Fruit fly (Drosophila melanogaster) whole organism, embryonic: Measurements from ENCODE around the gene Tob.

ENCODE experiments used
- Bdp1 ChIP-seq: fragments of 200-800 bp; sonication (Bioruptor generic); optimal IDR thresholded peaks from 3 replicates; lab custom pipeline; 2016; ENCODE audit warnings: missing biosample characterization, missing genetic modification characterization
- Bteb2 ChIP-seq: fragments of 200-800 bp; sonication (Bioruptor generic); optimal IDR thresholded peaks from 2 replicates; lab custom pipeline; 2016; ENCODE audit warnings: missing biosample characterization, missing genetic modification characterization
- CG10366 ChIP-seq: fragments of 200-800 bp; sonication (Bioruptor generic); IDR thresholded peaks from 2 replicates; pipeline ENCODE4 v1.3.6; 2022; ENCODE audit warnings: missing biosample characterization, missing genetic modification characterization
- CG11247 ChIP-seq: fragments of 200-800 bp; sonication (Bioruptor generic); IDR thresholded peaks from 2 replicates; pipeline ENCODE4 v1.3.6; 2022; ENCODE audit warnings: missing biosample characterization, missing genetic modification characterization
- CG11456 ChIP-seq: fragments of 200-800 bp; sonication (Bioruptor generic); IDR thresholded peaks from 3 replicates; pipeline ENCODE4 v1.3.6; 2022; ENCODE audit warnings: missing biosample characterization, missing genetic modification characterization
- CG16815 ChIP-seq: fragments of 200-800 bp; sonication (Bioruptor generic); optimal IDR thresholded peaks from 3 replicates; lab custom pipeline; 2017; ENCODE audit warnings: missing biosample characterization, mild to moderate bottlenecking, missing genetic modification characterization
- CG17359 ChIP-seq: fragments of 200-800 bp; sonication (Bioruptor generic); optimal IDR thresholded peaks from 3 replicates; lab custom pipeline; 2018; ENCODE audit warnings: missing biosample characterization, mild to moderate bottlenecking, missing genetic modification characterization, moderate library complexity
- CG17829 ChIP-seq: fragments of 200-800 bp; optimal IDR thresholded peaks from 2 replicates; lab custom pipeline; 2019; ENCODE audit warnings: missing biosample characterization, mild to moderate bottlenecking, missing genetic modification characterization, moderate library complexity
- CG2202 ChIP-seq: fragments of 200-800 bp; sonication (Bioruptor generic); optimal IDR thresholded peaks from 2 replicates; lab custom pipeline; 2018; ENCODE audit warnings: missing biosample characterization, mild to moderate bottlenecking, missing genetic modification characterization
- CG2712 ChIP-seq: fragments of 200-800 bp; optimal IDR thresholded peaks from 3 replicates; lab custom pipeline; 2019; ENCODE audit warnings: missing biosample characterization, mild to moderate bottlenecking, missing genetic modification characterization, moderate library complexity
- CG34422 ChIP-seq: fragments of 200-800 bp; sonication (Bioruptor generic); IDR thresholded peaks from 3 replicates; pipeline ENCODE4 v1.3.6; 2022; ENCODE audit warnings: missing biosample characterization, missing genetic modification characterization
- CG43689 ChIP-seq: fragments of 200-800 bp; sonication (Bioruptor generic); IDR thresholded peaks from 2 replicates; pipeline ENCODE4 v1.3.6; 2022; ENCODE audit warnings: missing biosample characterization, missing genetic modification characterization
- CG4424 ChIP-seq: fragments of 200-800 bp; sonication (Bioruptor generic); optimal IDR thresholded peaks from 3 replicates; lab custom pipeline; 2016; ENCODE audit warnings: missing biosample characterization, missing genetic modification characterization
- CG4730 ChIP-seq: fragments of 200-800 bp; sonication (Bioruptor generic); IDR thresholded peaks from 2 replicates; pipeline ENCODE4 v1.3.6; 2022; ENCODE audit warnings: missing biosample characterization, missing genetic modification characterization
- CG6654 ChIP-seq: fragments of 200-800 bp; sonication (Bioruptor generic); optimal IDR thresholded peaks from 2 replicates; lab custom pipeline; 2017; ENCODE audit warnings: missing biosample characterization, mild to moderate bottlenecking, missing genetic modification characterization
- CG7839 ChIP-seq: fragments of 200-800 bp; sonication (Bioruptor generic); optimal IDR thresholded peaks from 3 replicates; lab custom pipeline; 2018; ENCODE audit warnings: missing biosample characterization, mild to moderate bottlenecking, missing genetic modification characterization, moderate library complexity
- Drgx ChIP-seq: fragments of 200-800 bp; sonication (Bioruptor generic); IDR thresholded peaks from 2 replicates; pipeline ENCODE4 v1.3.6; 2022; ENCODE audit warnings: missing biosample characterization, missing genetic modification characterization
- Ets97D ChIP-seq: fragments of 200-800 bp; sonication (Bioruptor generic); optimal IDR thresholded peaks from 3 replicates; lab custom pipeline; 2016; ENCODE audit warnings: missing biosample characterization, missing genetic modification characterization
- Gug ChIP-seq: fragments of 200-800 bp; sonication (Bioruptor generic); IDR thresholded peaks from 4 replicates; pipeline ENCODE4 v1.3.6; 2022; ENCODE audit warnings: missing biosample characterization, missing genetic modification characterization
- HLH54F ChIP-seq: fragments of 200-800 bp; sonication (Bioruptor generic); optimal IDR thresholded peaks from 3 replicates; lab custom pipeline; 2016; ENCODE audit warnings: missing biosample characterization, missing genetic modification characterization
- Med ChIP-seq: fragments of 200-800 bp; sonication (Bioruptor generic); peaks from one replicate; lab custom pipeline; 2016; ENCODE audit warnings: missing biosample characterization, missing genetic modification characterization, mild to moderate bottlenecking, inconsistent platforms, moderate library complexity
- Pdp1 ChIP-seq, 2 experiments: fragments of 200-800 bp; sonication (Bioruptor generic); optimal IDR thresholded peaks; 3 replicates each; lab custom pipeline; 2016; ENCODE audit warnings: missing biosample characterization in 2 of 2, missing genetic modification characterization in 2 of 2, mild to moderate bottlenecking in 1 of 2, moderate library complexity in 1 of 2
- Rfx ChIP-seq: fragments of 200-800 bp; sonication (Bioruptor generic); IDR thresholded peaks from 2 replicates; pipeline ENCODE4 v1.3.6; 2022; ENCODE audit warnings: missing biosample characterization, missing genetic modification characterization
- Sin3A ChIP-seq: fragments of >200 bp; optimal IDR thresholded peaks from 2 replicates; lab custom pipeline; 2018
- Ssrp ChIP-seq: fragments of 200-800 bp; sonication (Bioruptor generic); optimal IDR thresholded peaks from 2 replicates; lab custom pipeline; 2018; ENCODE audit warnings: missing biosample characterization, mild to moderate bottlenecking, missing genetic modification characterization, moderate library complexity
- Stat92E ChIP-seq, 3 experiments: fragments of >200 bp in 2 of 3; fragments of 200-800 bp in 1 of 3; sonication (Bioruptor generic) in 1 of 3; optimal IDR thresholded peaks; 2 replicates each; lab custom pipeline; 2017 to 2019; ENCODE audit warnings: missing biosample characterization in 3 of 3, missing genetic modification characterization in 3 of 3, mild to moderate bottlenecking in 1 of 3, moderate library complexity in 1 of 3
- al ChIP-seq: fragments of 200-800 bp; sonication (Bioruptor generic); IDR thresholded peaks from 2 replicates; pipeline ENCODE4 v1.3.6; 2022; ENCODE audit warnings: missing biosample characterization, missing genetic modification characterization
- btn ChIP-seq: fragments of 200-800 bp; sonication (Bioruptor generic); optimal IDR thresholded peaks from 2 replicates; lab custom pipeline; 2016; ENCODE audit warnings: missing biosample characterization, missing genetic modification characterization
- chinmo ChIP-seq: fragments of 200-800 bp; sonication (Bioruptor generic); IDR thresholded peaks from 4 replicates; pipeline ENCODE4 v1.3.6; 2022; ENCODE audit warnings: missing biosample characterization, missing genetic modification characterization; ENCODE audit not compliant: partially characterized antibody
- crol ChIP-seq: fragments of 200-800 bp; sonication (Bioruptor generic); IDR thresholded peaks from 2 replicates; pipeline ENCODE4 v1.3.6; 2022; ENCODE audit warnings: missing biosample characterization, missing genetic modification characterization
- ems ChIP-seq: fragments of 200-800 bp; sonication (Bioruptor generic); optimal IDR thresholded peaks from 3 replicates; lab custom pipeline; 2016; ENCODE audit warnings: missing biosample characterization, missing genetic modification characterization
- ewg ChIP-seq: fragments of 200-800 bp; sonication (Bioruptor generic); optimal IDR thresholded peaks from 3 replicates; lab custom pipeline; 2017; ENCODE audit warnings: mild to moderate bottlenecking, missing biosample characterization, missing genetic modification reagents, missing genetic modification characterization
- exex ChIP-seq: fragments of 200-800 bp; sonication (Bioruptor generic); optimal IDR thresholded peaks from 4 replicates; lab custom pipeline; 2018; ENCODE audit warnings: missing biosample characterization, mild to moderate bottlenecking, missing genetic modification characterization, moderate library complexity
- gcm ChIP-seq: fragments of 200-800 bp; sonication (Bioruptor generic); optimal IDR thresholded peaks from 2 replicates; lab custom pipeline; 2019; ENCODE audit warnings: missing biosample characterization, mild to moderate bottlenecking, missing genetic modification characterization, moderate library complexity
- gsb ChIP-seq: fragments of 200-800 bp; sonication (Bioruptor generic); IDR thresholded peaks from 2 replicates; pipeline ENCODE4 v1.3.6; 2022; ENCODE audit warnings: missing biosample characterization, missing genetic modification characterization
- ham ChIP-seq: fragments of 200-800 bp; sonication (Bioruptor generic); IDR thresholded peaks from 2 replicates; pipeline ENCODE4 v1.3.6; 2022; ENCODE audit warnings: missing biosample characterization, missing genetic modification characterization
- jumu ChIP-seq: fragments of 200-800 bp; sonication (Bioruptor generic); optimal IDR thresholded peaks from 3 replicates; lab custom pipeline; 2016; ENCODE audit warnings: missing biosample characterization, missing genetic modification characterization
- kay ChIP-seq: fragments of 200-800 bp; sonication (Bioruptor generic); optimal IDR thresholded peaks from 2 replicates; lab custom pipeline; 2016; ENCODE audit warnings: missing biosample characterization, missing genetic modification characterization
- nerfin-1 ChIP-seq: fragments of 200-800 bp; sonication (Bioruptor generic); optimal IDR thresholded peaks from 3 replicates; lab custom pipeline; 2019; ENCODE audit warnings: missing biosample characterization, mild to moderate bottlenecking, missing genetic modification characterization, moderate library complexity
- oc ChIP-seq: fragments of 200-800 bp; sonication (Bioruptor generic); optimal IDR thresholded peaks from 2 replicates; lab custom pipeline; 2018; ENCODE audit warnings: missing biosample characterization, mild to moderate bottlenecking, missing genetic modification characterization, moderate library complexity
- odd ChIP-seq: fragments of 200-800 bp; sonication (Bioruptor generic); optimal IDR thresholded peaks from 2 replicates; lab custom pipeline; 2017; ENCODE audit warnings: missing biosample characterization, mild to moderate bottlenecking, missing genetic modification characterization
- pan ChIP-seq, 4 experiments: fragments of >200 bp in 3 of 4; fragments of 200-800 bp in 1 of 4; sonication (Bioruptor generic) in 1 of 4; optimal IDR thresholded peaks in 3 of 4; IDR thresholded peaks in 1 of 4; 2 replicates each; pipeline versions ENCODE4 v1.3.6 to Lab custom; 2017 to 2022; ENCODE audit warnings: missing biosample characterization in 2 of 4, missing genetic modification characterization in 2 of 4, mixed read lengths in 1 of 4
- prd ChIP-seq, 3 experiments: fragments of >200 bp in 2 of 3; fragments of 200-800 bp in 1 of 3; sonication (Bioruptor generic) in 1 of 3; optimal IDR thresholded peaks in 2 of 3; IDR thresholded peaks in 1 of 3; 2 replicates in 2 of 3; 3 replicates in 1 of 3; pipeline versions ENCODE4 v1.3.6 to Lab custom; 2017 to 2022; ENCODE audit warnings: missing biosample characterization in 1 of 3, missing genetic modification characterization in 1 of 3
- sd ChIP-seq: fragments of 200-800 bp; sonication (Bioruptor generic); optimal IDR thresholded peaks from 3 replicates; lab custom pipeline; 2018; ENCODE audit warnings: missing biosample characterization, mild to moderate bottlenecking, missing genetic modification characterization, moderate library complexity
- sens ChIP-seq: fragments of 200-800 bp; sonication (Bioruptor generic); peaks from one replicate; lab custom pipeline; 2016; ENCODE audit warnings: missing biosample characterization, missing genetic modification characterization
- sqz ChIP-seq: fragments of 200-800 bp; sonication (Bioruptor generic); optimal IDR thresholded peaks from 3 replicates; lab custom pipeline; 2018; ENCODE audit warnings: missing biosample characterization, mild to moderate bottlenecking, missing genetic modification characterization
- sug ChIP-seq: fragments of 200-800 bp; optimal IDR thresholded peaks from 2 replicates; lab custom pipeline; 2019; ENCODE audit warnings: missing biosample characterization, mild to moderate bottlenecking, missing genetic modification characterization, moderate library complexity
- unc-4 ChIP-seq: fragments of 200-800 bp; sonication (Bioruptor generic); IDR thresholded peaks from 2 replicates; pipeline ENCODE4 v1.3.6; 2022; ENCODE audit warnings: missing biosample characterization, missing genetic modification characterization; ENCODE audit not compliant: partially characterized antibody

The Tob gene

dm6 chrX:16089012-16089963 is 2.0 kb downstream of the Tob start (continued):
- TF ChIP-seq CG17359 (tag; lab: Kevin White, UChicago): peak; percentile 38
- TF ChIP-seq crol: peak; percentile 29; the same call in 1 of the 2 replicates
- TF ChIP-seq pan (optimal IDR thresholded peaks at IDR 0.05; lab: Kevin White, UChicago): no peak
- TF ChIP-seq pan (GFP tag; optimal IDR thresholded peaks at IDR 0.05 in 1 of 2, IDR thresholded peaks at IDR 0.05 in 1 of 2): no peak
- TF ChIP-seq kay: no peak
- no peak for TF ChIP-seq prd (optimal IDR thresholded peaks at IDR 0.05; lab: Kevin White, UChicago)
- TF ChIP-seq prd (GFP tag; IDR thresholded peaks at IDR 0.05; lab: Robert Waterston, UW): no peak
- TF ChIP-seq Rfx (GFP tag; lab: Robert Waterston, UW): peak; percentile 38; the same call in 1 of the 2 replicates
- TF ChIP-seq CG17829 (tag; lab: Kevin White, UChicago): no peak
- peak; percentile 69; the same call in 2 of the 4 replicates for TF ChIP-seq chinmo (GFP tag; lab: Robert Waterston, UW)
- TF ChIP-seq CG11456 (GFP tag; lab: Robert Waterston, UW): no peak
- no peak for TF ChIP-seq Bdp1 (GFP tag; lab: Kevin White, UChicago)
- no peak for TF ChIP-seq odd
- peak; percentile 3 for TF ChIP-seq exex (tag; lab: Kevin White, UChicago)
- TF ChIP-seq Ets97D (GFP tag; lab: Kevin White, UChicago): no peak
- TF ChIP-seq Med (GFP tag; lab: Kevin White, UChicago): peak; percentile 31
- no peak for TF ChIP-seq CG2202 (tag; lab: Kevin White, UChicago)
- TF ChIP-seq jumu (GFP tag; lab: Kevin White, UChicago): no peak
- no peak for TF ChIP-seq ham (GFP tag; lab: Robert Waterston, UW)
- no peak for TF ChIP-seq al (GFP tag; lab: Robert Waterston, UW)
- TF ChIP-seq CG11247: no peak
- peak; percentile 51 for TF ChIP-seq sens (GFP tag; lab: Kevin White, UChicago)
- no peak for TF ChIP-seq btn (GFP tag; lab: Kevin White, UChicago)
- TF ChIP-seq CG43689 (GFP tag; lab: Robert Waterston, UW): no peak
- peak; percentile 90 for TF ChIP-seq sqz
- TF ChIP-seq unc-4 (GFP tag; lab: Robert Waterston, UW): 0 out of 2 replicates have a peak, but pooled peaks have one; percentile 32
- TF ChIP-seq gsb (GFP tag; lab: Robert Waterston, UW): no peak
- no peak for TF ChIP-seq CG4424 (GFP tag; lab: Kevin White, UChicago)
- peak in 1 of 2 experiments; percentile 97 for TF ChIP-seq Pdp1 (GFP tag; optimal IDR thresholded peaks at IDR 0.05; lab: Kevin White, UChicago)
- peak; percentile 44 for TF ChIP-seq sd (tag; lab: Kevin White, UChicago)
- TF ChIP-seq Sin3A (lab: Kevin White, UChicago): no peak
- TF ChIP-seq ems (GFP tag; lab: Kevin White, UChicago): no peak
- no peak for TF ChIP-seq CG10366 (GFP tag; lab: Robert Waterston, UW)
- TF ChIP-seq gcm (GFP tag; lab: Kevin White, UChicago): no peak
- TF ChIP-seq HLH54F (GFP tag; lab: Kevin White, UChicago): no peak
- TF ChIP-seq CG6654 (GFP tag; lab: Kevin White, UChicago): no peak
- TF ChIP-seq CG4730 (GFP tag; lab: Robert Waterston, UW): no peak
- no peak for TF ChIP-seq CG34422 (GFP tag; lab: Robert Waterston, UW)
- no peak for TF ChIP-seq CG7839 (tag; lab: Kevin White, UChicago)
- no peak for TF ChIP-seq Gug
- no peak for TF ChIP-seq sug (tag; lab: Kevin White, UChicago)
- no peak for TF ChIP-seq oc (tag; lab: Kevin White, UChicago)
- TF ChIP-seq Ssrp (tag; lab: Kevin White, UChicago): no peak
- TF ChIP-seq Drgx (GFP tag; lab: Robert Waterston, UW): peak; percentile 42; the same call in 1 of the 2 replicates
- TF ChIP-seq ewg (GFP tag; lab: Kevin White, UChicago): no peak
- no peak for TF ChIP-seq nerfin-1 (tag; lab: Kevin White, UChicago)
- no peak for TF ChIP-seq CG2712 (tag; lab: Kevin White, UChicago)
- no peak for TF ChIP-seq Bteb2 (GFP tag; lab: Kevin White, UChicago)
- no peak for TF ChIP-seq Stat92E (GFP tag; optimal IDR thresholded peaks at IDR 0.05; lab: Kevin White, UChicago)
- no peak for TF ChIP-seq CG16815 (GFP tag; lab: Kevin White, UChicago)
